Worm (Caenorhabditis elegans): Measurements from ENCODE around the gene age-1.

age-1 gene

DNA sequence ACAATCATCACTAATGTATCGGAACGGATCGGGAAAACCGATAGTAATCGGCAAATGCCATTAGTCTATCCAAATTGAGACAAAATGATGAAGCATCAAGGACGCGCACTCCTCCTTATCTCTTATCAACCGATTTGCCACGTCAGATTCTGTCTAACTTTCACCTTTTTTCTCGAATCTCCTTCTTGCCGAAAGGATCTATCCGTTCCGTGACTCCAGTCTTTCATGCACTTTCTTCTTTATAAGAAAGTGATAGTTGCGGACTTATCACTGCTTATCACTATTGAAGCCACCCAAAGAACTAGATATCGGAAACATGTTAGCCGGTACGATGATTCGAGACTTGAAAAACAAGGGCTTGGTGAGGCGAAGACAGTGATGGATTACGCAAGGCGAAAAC lies 24.9 kb downstream of the age-1 start:
- TF ChIP-seq T22C8.4 (GFP tag; IDR thresholded peaks at IDR 0.05) (no peak), flt-1 (GFP tag; IDR thresholded peaks at IDR 0.05) (no peak), ztf-23 (GFP tag; IDR thresholded peaks at IDR 0.05) (no peak), tab-1 (GFP tag; IDR thresholded peaks at IDR 0.05) (no peak), cog-1 (tag; optimal IDR thresholded peaks at IDR 0.05) (no peak), med-1 (GFP tag; optimal IDR thresholded peaks at IDR 0.05; ENCODE audit: insufficient read depth) (no peak), klf-2 (GFP tag; conservative IDR thresholded peaks at IDR 0.05) (no peak), ztf-29 (GFP tag; IDR thresholded peaks at IDR 0.05) (no peak), ref-1 (GFP tag; conservative IDR thresholded peaks at IDR 0.05) (no peak)

ce11 chrII:11500198-11500597 lies 26.7 kb downstream of the age-1 start, which contains the start of gene B0334.20:
TSS of gene B0334.20 (minus strand) at chrII:11500459.
- no peak for TF ChIP-seq flt-1 (GFP tag; IDR thresholded peaks at IDR 0.05)
- TF ChIP-seq tab-1 (GFP tag; IDR thresholded peaks at IDR 0.05): no peak
- TF ChIP-seq ref-1 (GFP tag; conservative IDR thresholded peaks at IDR 0.05): no peak
- no peak for TF ChIP-seq med-1 (GFP tag; optimal IDR thresholded peaks at IDR 0.05; ENCODE audit: insufficient read depth)
- TF ChIP-seq ztf-29 (GFP tag; IDR thresholded peaks at IDR 0.05): no peak

DNA sequence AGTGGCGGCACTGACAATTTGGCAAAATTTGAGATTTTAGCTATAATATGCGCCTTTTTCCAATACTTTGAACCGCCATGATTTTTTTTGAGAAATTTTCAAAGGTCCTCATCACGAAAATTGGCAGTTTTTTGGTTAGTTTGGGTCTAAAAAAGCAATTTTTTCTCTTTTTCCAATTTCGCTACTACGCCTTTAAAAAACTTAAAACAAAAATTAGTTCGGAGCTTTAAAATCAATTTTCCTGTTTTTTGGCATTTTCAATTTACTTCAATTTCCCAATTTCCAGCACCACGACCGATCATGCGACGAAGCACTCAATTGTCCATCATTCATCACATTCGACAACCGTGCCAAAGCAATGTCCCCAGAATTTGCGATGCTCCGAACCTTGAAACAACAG lies 29.5 kb downstream of the age-1 start, which contains the start of gene B0334.5:
B0334.5 (plus strand) TSS at position 301 of the 400 bp plus-strand sequence.
- TF ChIP-seq ztf-23 (GFP tag; IDR thresholded peaks at IDR 0.05) (0 out of 2 replicates have a peak, but pooled peaks have one; percentile 31), med-1 (GFP tag; optimal IDR thresholded peaks at IDR 0.05; ENCODE audit: insufficient read depth) (no peak)

ce11 chrII:11496767-11497166 lies 30.1 kb downstream of the age-1 start, which contains the start of gene emc-5:
TSS of gene emc-5 (plus strand) at chrII:11496780.
- TF ChIP-seq ztf-29 (GFP tag; IDR thresholded peaks at IDR 0.05) (no peak), flt-1 (GFP tag; IDR thresholded peaks at IDR 0.05) (no peak), cog-1 (tag; optimal IDR thresholded peaks at IDR 0.05) (no peak), klf-2 (GFP tag; conservative IDR thresholded peaks at IDR 0.05) (no peak), med-1 (GFP tag; optimal IDR thresholded peaks at IDR 0.05; ENCODE audit: insufficient read depth) (no peak), tab-1 (GFP tag; IDR thresholded peaks at IDR 0.05) (no peak), ref-1 (GFP tag; conservative IDR thresholded peaks at IDR 0.05) (no peak)

DNA sequence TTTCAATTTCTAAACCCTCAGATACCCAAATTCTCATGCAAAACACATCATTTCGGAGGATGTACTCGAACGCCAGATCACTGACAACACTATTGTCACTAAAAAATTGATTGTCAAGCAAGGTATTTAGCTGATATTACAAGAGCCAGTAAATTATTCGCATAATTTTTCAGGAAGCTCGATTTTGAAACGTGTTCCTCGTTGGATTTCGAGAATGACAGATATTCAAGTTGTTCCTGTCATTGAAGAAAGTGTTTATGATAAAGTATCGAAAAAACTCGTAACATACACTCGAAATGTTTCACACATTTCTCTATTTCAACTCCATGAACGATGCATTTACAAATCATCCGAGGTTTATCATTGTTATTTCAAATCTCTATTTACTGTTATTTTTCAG lies 31.0 kb downstream of the age-1 start:
- TF ChIP-seq ztf-23 (GFP tag; IDR thresholded peaks at IDR 0.05) (no peak), med-1 (GFP tag; optimal IDR thresholded peaks at IDR 0.05; ENCODE audit: insufficient read depth) (no peak), ref-1 (GFP tag; conservative IDR thresholded peaks at IDR 0.05) (no peak), tab-1 (GFP tag; IDR thresholded peaks at IDR 0.05) (no peak), T22C8.4 (GFP tag; IDR thresholded peaks at IDR 0.05) (no peak), flt-1 (GFP tag; IDR thresholded peaks at IDR 0.05) (no peak), ztf-29 (GFP tag; IDR thresholded peaks at IDR 0.05) (no peak), klf-2 (GFP tag; conservative IDR thresholded peaks at IDR 0.05) (no peak), cog-1 (tag; optimal IDR thresholded peaks at IDR 0.05) (no peak)

ce11 chrII:11495307-11495706 lies 31.5 kb downstream of the age-1 start, which contains the start of the genes ooc-3 and B0334.4:
TSS of gene ooc-3 (minus strand) at chrII:11495321.
TSS of gene B0334.4 (plus strand) at chrII:11495692.
- no peak for TF ChIP-seq med-1 (GFP tag; optimal IDR thresholded peaks at IDR 0.05; ENCODE audit: insufficient read depth)
- no peak for TF ChIP-seq tab-1 (GFP tag; IDR thresholded peaks at IDR 0.05)
- no peak for TF ChIP-seq cog-1 (tag; optimal IDR thresholded peaks at IDR 0.05)
- TF ChIP-seq ref-1 (GFP tag; conservative IDR thresholded peaks at IDR 0.05): no peak

ce11 chrII:11492843-11493242 lies 34.0 kb downstream of the age-1 start, which contains the start of gene hacl-1:
TSS of gene hacl-1 (minus strand) at chrII:11492963.
- TF ChIP-seq cog-1 (tag; optimal IDR thresholded peaks at IDR 0.05): no peak
- no peak for TF ChIP-seq T22C8.4 (GFP tag; IDR thresholded peaks at IDR 0.05)
- no peak for TF ChIP-seq flt-1 (GFP tag; IDR thresholded peaks at IDR 0.05)
- no peak for TF ChIP-seq ztf-23 (GFP tag; IDR thresholded peaks at IDR 0.05)
- no peak for TF ChIP-seq ztf-29 (GFP tag; IDR thresholded peaks at IDR 0.05)

DNA sequence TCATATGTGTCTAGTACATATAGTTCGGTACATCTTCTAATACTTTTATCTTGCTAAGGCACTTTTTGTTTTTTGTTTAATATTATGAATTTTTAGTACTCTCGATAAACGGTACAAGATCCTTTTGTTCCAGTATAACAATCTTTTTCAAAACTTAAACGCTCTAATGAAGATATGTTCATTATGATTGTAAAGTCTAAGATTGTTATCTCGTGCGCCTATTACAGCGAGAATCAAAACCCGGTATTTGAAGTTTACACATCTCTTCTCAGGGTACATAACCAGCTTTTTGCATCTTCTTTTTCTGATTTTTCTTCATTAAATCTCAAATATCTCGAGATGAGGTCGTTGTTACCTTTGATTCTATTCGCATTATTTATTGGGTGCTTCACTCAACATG lies 38.9 kb downstream of the age-1 start, which contains the start of gene B0334.13:
B0334.13 (plus strand) TSS at position 301 of the 400 bp plus-strand sequence.
- TF ChIP-seq T22C8.4 (GFP tag; IDR thresholded peaks at IDR 0.05): no peak
- TF ChIP-seq tab-1 (GFP tag; IDR thresholded peaks at IDR 0.05): no peak
- TF ChIP-seq med-1 (GFP tag; optimal IDR thresholded peaks at IDR 0.05; ENCODE audit: insufficient read depth): no peak
- no peak for TF ChIP-seq cog-1 (tag; optimal IDR thresholded peaks at IDR 0.05)
- no peak for TF ChIP-seq ztf-23 (GFP tag; IDR thresholded peaks at IDR 0.05)
- no peak for TF ChIP-seq ref-1 (GFP tag; conservative IDR thresholded peaks at IDR 0.05)
- no peak for TF ChIP-seq flt-1 (GFP tag; IDR thresholded peaks at IDR 0.05)
- TF ChIP-seq klf-2 (GFP tag; conservative IDR thresholded peaks at IDR 0.05): no peak
- TF ChIP-seq ztf-29 (GFP tag; IDR thresholded peaks at IDR 0.05): no peak

DNA sequence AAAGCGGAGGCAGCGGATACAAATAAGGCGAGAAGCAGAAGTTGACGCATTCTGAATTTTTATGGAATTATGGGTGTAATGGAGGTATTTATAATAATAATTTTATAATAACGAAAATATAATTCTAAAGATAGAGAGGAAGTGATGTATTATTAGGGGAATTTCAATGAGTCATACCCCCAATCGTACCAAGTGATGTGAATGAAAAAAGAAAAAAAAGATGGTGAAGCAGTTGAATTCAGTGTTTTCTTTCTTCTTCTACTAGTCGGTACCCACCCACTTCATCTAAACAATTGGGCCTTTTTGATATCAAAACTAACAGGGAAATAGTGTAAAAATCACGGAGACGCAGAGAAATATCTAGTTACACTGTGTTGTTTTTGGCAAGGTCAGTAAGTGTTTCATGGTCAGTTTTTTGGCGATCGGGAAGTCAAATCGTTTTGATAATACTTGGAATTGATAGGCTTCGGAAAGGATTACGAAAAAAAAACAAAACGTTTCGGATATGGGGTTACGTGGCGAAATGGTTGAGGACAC lies 40.1 kb downstream of the age-1 start, which contains the start of gene ttr-18:
ttr-18 (minus strand) TSS at position 51 of the 537 bp plus-strand sequence.
- TF ChIP-seq tab-1 (GFP tag; IDR thresholded peaks at IDR 0.05) (no peak), flt-1 (GFP tag; IDR thresholded peaks at IDR 0.05) (no peak), ztf-29 (GFP tag; IDR thresholded peaks at IDR 0.05) (no peak), ztf-23 (GFP tag; IDR thresholded peaks at IDR 0.05) (no peak), T22C8.4 (GFP tag; IDR thresholded peaks at IDR 0.05) (no peak), med-1 (GFP tag; optimal IDR thresholded peaks at IDR 0.05; ENCODE audit: insufficient read depth) (no peak), cog-1 (tag; optimal IDR thresholded peaks at IDR 0.05) (no peak), klf-2 (GFP tag; conservative IDR thresholded peaks at IDR 0.05) (no peak), ref-1 (GFP tag; conservative IDR thresholded peaks at IDR 0.05) (no peak)

ce11 chrII:11485200-11485599 lies 41.7 kb downstream of the age-1 start, which contains the start of gene twk-5:
TSS of gene twk-5 (minus strand) at chrII:11485300.
- TF ChIP-seq ztf-29 (GFP tag; IDR thresholded peaks at IDR 0.05): no peak
- no peak for TF ChIP-seq med-1 (GFP tag; optimal IDR thresholded peaks at IDR 0.05; ENCODE audit: insufficient read depth)
- no peak for TF ChIP-seq klf-2 (GFP tag; conservative IDR thresholded peaks at IDR 0.05)
- no peak for TF ChIP-seq ztf-23 (GFP tag; IDR thresholded peaks at IDR 0.05)
- no peak for TF ChIP-seq tab-1 (GFP tag; IDR thresholded peaks at IDR 0.05)
- no peak for TF ChIP-seq flt-1 (GFP tag; IDR thresholded peaks at IDR 0.05)
- TF ChIP-seq T22C8.4 (GFP tag; IDR thresholded peaks at IDR 0.05): no peak
- no peak for TF ChIP-seq cog-1 (tag; optimal IDR thresholded peaks at IDR 0.05)
- no peak for TF ChIP-seq ref-1 (GFP tag; conservative IDR thresholded peaks at IDR 0.05)

All from whole organism, midembryonic.